Fruit fly (Drosophila melanogaster): ENCODE results near the gene CRMP.

The CRMP gene

DNA sequence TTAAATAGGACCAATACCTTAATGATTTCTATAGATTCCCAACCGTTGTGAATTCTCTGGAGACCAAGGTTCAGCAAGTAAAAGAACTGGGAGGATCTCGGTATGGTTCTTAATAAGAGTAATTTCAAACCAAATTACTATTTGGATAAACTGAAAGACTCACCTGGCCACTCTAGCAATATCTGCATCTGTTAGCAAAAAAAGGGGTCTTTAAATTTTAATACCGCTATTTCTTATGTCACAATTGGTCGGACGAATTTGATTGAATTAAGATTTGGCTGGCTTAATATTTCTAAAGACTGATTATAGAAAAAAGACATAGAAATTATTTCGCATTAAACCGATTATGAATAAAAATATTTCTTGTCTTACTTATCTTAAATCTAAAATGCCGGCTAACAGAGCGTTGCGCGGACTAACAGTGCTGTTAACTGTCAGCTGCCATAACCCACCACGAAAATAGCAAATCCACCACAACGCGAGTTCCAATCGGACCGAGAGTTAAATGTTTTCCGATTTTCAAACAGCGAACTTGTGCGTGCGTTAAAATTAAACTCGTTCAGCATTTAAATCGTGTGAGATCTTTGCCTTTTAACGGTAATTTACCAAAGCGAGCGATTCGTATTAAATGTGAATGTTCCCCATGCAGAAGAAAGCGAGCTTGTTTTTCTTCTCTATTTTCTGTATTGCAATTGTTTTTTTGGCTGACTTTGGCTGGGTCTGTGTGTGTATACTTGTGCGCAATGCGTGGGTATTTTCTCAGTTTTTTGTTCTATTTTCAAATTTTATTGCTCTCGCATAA, at the start of gene CRMP:
Gene CRMP, plus strand, starts transcription at position 474 of the 802 bp plus-strand sequence.
- TF ChIP-seq CG17801 (GFP tag; optimal IDR thresholded peaks at IDR 0.05; ENCODE audit: partially characterized antibody): peak; percentile 74

DNA sequence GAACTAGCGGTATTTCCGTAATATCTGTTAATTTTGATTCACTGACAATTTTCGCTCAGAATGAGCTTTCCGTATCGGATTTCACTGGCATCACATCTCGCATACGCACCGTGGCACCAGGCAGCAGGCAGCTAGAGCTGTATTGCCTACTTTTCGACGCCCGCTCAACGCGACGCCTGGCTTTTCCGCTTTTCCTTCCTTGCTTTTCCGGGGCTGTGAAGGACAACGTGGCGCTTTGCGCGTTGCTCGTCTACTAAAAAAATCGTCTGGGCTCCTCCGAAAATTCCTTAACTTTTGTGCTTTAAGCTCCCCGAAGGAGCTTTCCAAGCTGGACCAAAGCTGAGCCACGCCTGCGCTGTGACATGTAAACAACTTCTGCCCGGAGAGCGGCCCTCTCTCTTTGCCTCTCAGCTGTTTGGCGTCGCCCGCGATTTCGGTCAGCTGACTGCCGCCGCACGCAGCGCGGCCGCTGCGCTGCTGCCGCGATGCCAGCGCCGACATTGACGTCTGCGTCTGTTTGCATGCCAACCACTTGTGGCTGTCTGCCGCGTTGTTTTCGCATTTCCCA, 47.8 kb upstream of the CRMP start, which contains the start of the genes CG43845 and Nmdar1:
Gene CG43845, minus strand, starts transcription at position 51 of the 568 bp plus-strand sequence.
Gene Nmdar1, minus strand, starts transcription at position 259 of the 568 bp plus-strand sequence.
- no peak for TF ChIP-seq CG17801 (GFP tag; optimal IDR thresholded peaks at IDR 0.05; ENCODE audit: partially characterized antibody)

- TF ChIP-seq CG17801 (GFP tag; optimal IDR thresholded peaks at IDR 0.05; ENCODE audit: partially characterized antibody): no peak
Observed at dm6 chr3R:5524804-5525203, 46.1 kb upstream of the CRMP start.

DNA sequence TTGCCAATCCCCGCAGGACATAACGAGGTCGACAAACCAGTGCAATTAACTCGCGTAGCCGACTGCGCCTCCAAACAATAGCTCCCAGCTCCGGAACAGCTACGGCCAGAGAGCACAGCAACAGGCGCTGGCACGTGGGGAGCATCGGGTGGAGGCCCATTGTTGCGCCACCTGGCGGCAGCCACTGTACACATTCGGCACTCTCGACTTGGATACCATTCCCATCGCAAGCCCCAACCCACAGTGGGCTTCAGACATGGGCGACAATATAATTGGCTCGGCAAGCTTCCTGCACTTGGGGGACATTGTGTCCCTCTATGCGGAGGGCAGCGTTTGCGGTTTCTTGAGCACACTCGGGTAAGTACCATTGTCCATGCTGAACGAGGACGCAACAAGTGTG, 43.3 kb upstream of the CRMP start:
- no peak for TF ChIP-seq CG17801 (GFP tag; optimal IDR thresholded peaks at IDR 0.05; ENCODE audit: partially characterized antibody)

DNA sequence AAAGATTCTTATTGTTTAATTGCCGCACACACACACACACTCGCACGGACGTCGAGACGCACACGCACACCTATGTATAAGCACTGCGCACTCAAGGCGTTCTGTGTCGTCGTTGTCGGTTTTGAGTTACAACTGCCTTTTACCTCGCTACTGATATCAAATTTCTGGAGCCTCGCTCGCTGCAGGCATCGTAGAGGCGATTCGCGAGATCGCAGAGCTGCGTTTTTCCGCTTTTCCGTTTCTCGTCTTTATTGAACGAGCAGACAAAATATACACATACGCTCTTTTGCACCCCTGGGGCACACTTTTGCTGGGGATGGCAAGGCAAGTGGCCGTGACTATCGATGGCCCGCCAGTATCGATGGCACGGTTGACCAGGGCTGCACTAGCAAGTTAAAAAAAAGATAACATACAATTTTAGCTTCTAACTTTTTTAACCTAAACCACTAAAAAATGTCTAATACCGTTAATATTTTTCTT, 23.4 kb upstream of the CRMP start, which contains the start of gene CG2519:
Gene CG2519, minus strand, starts transcription at position 312 of the 480 bp plus-strand sequence.
- peak; percentile 31 for TF ChIP-seq CG17801 (GFP tag; optimal IDR thresholded peaks at IDR 0.05; ENCODE audit: partially characterized antibody)

DNA sequence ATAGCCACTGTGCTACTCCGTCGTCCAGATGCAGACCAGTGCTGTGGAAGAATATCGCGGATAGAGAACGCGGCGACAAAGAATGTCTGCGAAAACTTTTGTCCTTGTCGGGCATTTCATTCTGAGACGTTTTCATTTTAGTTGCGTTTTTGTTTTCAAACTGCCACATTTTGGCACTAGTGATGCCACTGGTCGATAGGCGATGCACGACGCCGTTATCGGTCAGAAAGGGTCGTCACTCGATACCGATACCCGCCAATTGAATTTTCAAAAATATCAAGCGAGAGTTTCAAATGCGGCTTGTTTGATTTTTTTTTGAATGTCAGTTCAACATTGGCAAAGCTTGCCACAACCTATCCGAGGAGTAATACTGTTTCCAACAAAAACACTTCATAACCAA, 20.5 kb upstream of the CRMP start:
- no peak for TF ChIP-seq CG17801 (GFP tag; optimal IDR thresholded peaks at IDR 0.05; ENCODE audit: partially characterized antibody)

DNA sequence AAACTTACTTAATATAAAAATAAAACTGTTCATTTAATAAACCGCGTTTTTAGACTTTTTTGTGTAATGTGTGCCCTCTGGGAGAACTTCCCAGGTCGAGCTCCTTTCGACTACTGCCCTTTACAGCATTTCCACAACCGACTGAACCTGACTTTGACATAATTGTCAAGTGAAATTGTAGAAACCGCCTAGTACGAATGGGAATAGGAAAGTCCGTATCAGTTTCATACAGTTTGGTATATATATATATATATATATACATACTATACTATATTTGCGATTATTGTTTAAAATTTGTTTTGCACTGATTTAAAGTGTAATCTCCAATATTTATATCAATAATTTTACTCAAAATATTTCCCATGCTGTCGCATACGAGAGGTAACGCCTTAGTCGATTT, 19.8 kb upstream of the CRMP start, which contains the start of gene mia:
Gene mia, minus strand, starts transcription at position 101 of the 400 bp plus-strand sequence.
- no peak for TF ChIP-seq CG17801 (GFP tag; optimal IDR thresholded peaks at IDR 0.05; ENCODE audit: partially characterized antibody)

DNA sequence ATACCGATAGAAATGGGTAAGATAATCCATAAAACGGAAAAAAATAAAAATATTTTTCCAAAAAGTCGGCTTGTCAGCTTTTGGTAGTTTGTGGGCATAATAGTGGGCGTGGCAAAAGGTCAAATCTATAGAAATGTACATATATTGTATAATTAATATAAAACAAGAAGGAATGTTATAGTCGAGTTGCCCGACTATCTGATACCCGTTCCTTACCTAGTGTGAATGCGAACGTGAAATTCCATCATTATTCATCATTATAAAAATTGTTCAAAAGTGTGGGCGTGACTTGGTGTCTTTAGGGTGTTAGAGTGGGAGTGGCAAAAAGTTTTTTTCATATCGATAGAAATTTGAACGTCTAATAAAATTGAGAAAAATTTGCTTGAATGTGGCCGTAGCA, 19.3 kb upstream of the CRMP start:
- TF ChIP-seq CG17801 (GFP tag; optimal IDR thresholded peaks at IDR 0.05; ENCODE audit: partially characterized antibody): no peak

DNA sequence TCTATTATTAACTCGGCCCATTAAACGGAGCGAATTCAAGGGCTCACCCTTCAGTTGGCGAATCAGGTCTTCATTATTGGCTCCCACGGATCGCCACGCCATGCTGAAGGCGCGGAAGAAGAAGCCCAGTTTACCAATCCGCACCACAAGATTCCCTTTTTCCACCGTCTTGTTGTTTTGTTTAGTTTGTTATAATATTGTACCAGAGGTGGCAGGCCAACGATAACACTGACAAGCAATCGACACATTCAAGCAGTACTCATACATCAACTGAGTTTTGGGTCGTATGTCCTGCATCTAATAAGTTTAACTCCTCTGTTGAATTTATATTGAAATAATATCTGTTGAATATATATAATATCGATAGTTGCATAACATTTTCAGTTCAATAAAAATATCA, 16.8 kb upstream of the CRMP start, which contains the start of gene Pcmt:
Gene Pcmt, minus strand, starts transcription at position 235 of the 400 bp plus-strand sequence.
- peak; percentile 30 for TF ChIP-seq CG17801 (GFP tag; optimal IDR thresholded peaks at IDR 0.05; ENCODE audit: partially characterized antibody)

- no peak for TF ChIP-seq CG17801 (GFP tag; optimal IDR thresholded peaks at IDR 0.05; ENCODE audit: partially characterized antibody)
Observed at dm6 chr3R:5554852-5555251, 16.1 kb upstream of the CRMP start, which contains the start of gene Snm1. Gene Snm1, plus strand, starts transcription at chr3R:5555084.

DNA sequence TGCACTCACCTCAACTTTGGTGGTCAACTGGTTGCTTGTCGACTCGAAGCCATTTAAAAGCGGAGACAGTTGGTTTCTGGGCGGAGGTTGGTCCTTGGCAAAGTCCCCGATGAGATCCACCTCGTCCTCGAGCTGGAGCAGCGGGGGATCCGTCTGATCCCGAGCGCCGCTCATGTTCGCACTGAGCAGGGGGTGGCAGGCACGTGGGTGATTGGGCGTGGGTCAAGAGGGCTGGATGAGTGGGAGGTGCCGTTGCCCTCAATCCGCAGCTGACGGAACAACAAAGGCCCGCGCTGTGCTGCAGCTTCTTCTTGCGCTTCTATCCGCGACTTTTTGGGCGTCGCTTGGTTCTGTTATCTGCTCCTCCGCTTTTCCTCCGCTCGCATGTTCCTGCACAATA, 8.0 kb upstream of the CRMP start:
- TF ChIP-seq CG17801 (GFP tag; optimal IDR thresholded peaks at IDR 0.05; ENCODE audit: partially characterized antibody): no peak

DNA sequence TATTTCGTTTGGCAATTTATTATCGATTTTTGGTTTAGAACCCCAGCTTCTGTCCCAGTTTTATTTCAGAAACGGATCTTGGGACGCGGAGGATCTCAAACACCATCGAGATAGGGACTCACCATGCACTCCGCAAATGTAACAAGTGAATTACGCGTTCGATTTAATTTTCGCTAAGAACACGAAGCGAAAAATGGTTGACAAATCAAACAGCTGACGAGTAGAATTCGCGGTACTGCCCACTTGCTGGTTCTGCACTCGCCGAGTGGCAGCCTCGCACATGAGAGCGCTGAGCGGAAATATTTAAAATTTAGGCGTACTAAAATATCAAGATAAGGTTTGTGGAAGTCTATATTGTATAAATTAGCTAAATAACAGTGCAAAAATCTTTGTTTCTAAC, 7.5 kb upstream of the CRMP start, which contains the start of gene Pi4KIIalpha:
Gene Pi4KIIalpha, minus strand, starts transcription at position 233 of the 400 bp plus-strand sequence.
- TF ChIP-seq CG17801 (GFP tag; optimal IDR thresholded peaks at IDR 0.05; ENCODE audit: partially characterized antibody): no peak

- TF ChIP-seq CG17801 (GFP tag; optimal IDR thresholded peaks at IDR 0.05; ENCODE audit: partially characterized antibody): no peak
Observed at dm6 chr3R:5564775-5565190, 6.1 kb upstream of the CRMP start, which contains the start of the genes CG14671 and CG12746. Gene CG14671, minus strand, starts transcription at chr3R:5564815. Gene CG12746, plus strand, starts transcription at chr3R:5564865.

dm6 chr3R:5565623-5566022, 5.3 kb upstream of the CRMP start:
- peak; percentile 75 for TF ChIP-seq CG17801 (GFP tag; optimal IDR thresholded peaks at IDR 0.05; ENCODE audit: partially characterized antibody)

dm6 chr3R:5568590-5568989, 2.3 kb upstream of the CRMP start, which contains the start of the genes CG2931 and Rheb:
Gene CG2931, minus strand, starts transcription at chr3R:5568615.
Gene Rheb, plus strand, starts transcription at chr3R:5568921.
- peak; percentile 65 for TF ChIP-seq CG17801 (GFP tag; optimal IDR thresholded peaks at IDR 0.05; ENCODE audit: partially characterized antibody)
